Worm (Caenorhabditis elegans) whole organism, early embryonic: ENCODE measurements around the gene T28H10.1.

Experiments
- B0310.2 ChIP-seq: sonication (generic microtip); optimal IDR thresholded peaks from 2 replicates; lab custom pipeline; 2016; ENCODE audit warnings: mild to moderate bottlenecking, missing genetic modification characterization, missing compliant biosample characterization
- F13C5.2 ChIP-seq: sonication (generic microtip); optimal IDR thresholded peaks from 2 replicates; lab custom pipeline; 2017; ENCODE audit warnings: mild to moderate bottlenecking, missing genetic modification characterization, inconsistent platforms, missing compliant biosample characterization
- aly-1 ChIP-seq: sonication (generic microtip); optimal IDR thresholded peaks from 2 replicates; lab custom pipeline; 2016; ENCODE audit warnings: missing genetic modification characterization, missing compliant biosample characterization
- ama-1 ChIP-seq: fragments of 150-350 bp; optimal IDR thresholded peaks from 2 replicates; lab custom pipeline; 2014
- ceh-13 ChIP-seq: fragments of 200-800 bp; sonication (Bioruptor generic); optimal IDR thresholded peaks from 2 replicates; lab custom pipeline; 2018; ENCODE audit warnings: mild to moderate bottlenecking, missing genetic modification characterization, missing compliant biosample characterization
- ceh-36 ChIP-seq: sonication (generic microtip); optimal IDR thresholded peaks from 2 replicates; lab custom pipeline; 2016; ENCODE audit warnings: missing genetic modification characterization, inconsistent platforms, missing compliant biosample characterization
- ets-7 ChIP-seq: sonication (generic microtip); optimal IDR thresholded peaks from 2 replicates; lab custom pipeline; 2016; ENCODE audit warnings: missing genotype, missing genetic modification characterization, missing compliant biosample characterization
- flt-1 ChIP-seq: fragments of 200-800 bp; sonication (Bioruptor generic); IDR thresholded peaks from 2 replicates; pipeline ENCODE4 v1.3.6; 2022; ENCODE audit warnings: missing genetic modification characterization, missing compliant biosample characterization
- hmbx-1 ChIP-seq: sonication (generic microtip); optimal IDR thresholded peaks from 2 replicates; lab custom pipeline; 2016; ENCODE audit warnings: mild to moderate bottlenecking, missing genetic modification characterization, missing compliant biosample characterization
- hmg-4 ChIP-seq: fragments of 200-800 bp; sonication (Bioruptor generic); optimal IDR thresholded peaks from 2 replicates; lab custom pipeline; 2018; ENCODE audit warnings: mild to moderate bottlenecking, missing genetic modification characterization, missing compliant biosample characterization
- hnd-1 ChIP-seq: sonication (generic microtip); optimal IDR thresholded peaks from 2 replicates; lab custom pipeline; 2016; ENCODE audit warnings: missing genetic modification characterization, missing compliant biosample characterization
- pes-1 ChIP-seq: fragments of 200-800 bp; sonication (Bioruptor generic); IDR thresholded peaks from 2 replicates; pipeline ENCODE4 v1.3.6; 2022; ENCODE audit warnings: missing genetic modification reagents, missing genetic modification characterization, missing compliant biosample characterization
- scrt-1 ChIP-seq: fragments of 200-800 bp; sonication (Bioruptor generic); IDR thresholded peaks from 2 replicates; pipeline ENCODE4 v1.3.6; 2022; ENCODE audit warnings: missing genetic modification characterization, missing compliant biosample characterization
- sea-1 ChIP-seq: fragments of 200-800 bp; sonication (Bioruptor generic); conservative IDR thresholded peaks from 2 replicates; pipeline ENCODE4 v1.3.6; 2022; ENCODE audit warnings: missing genetic modification characterization, missing compliant biosample characterization
- tbx-11 ChIP-seq: fragments of 200-800 bp; sonication (Bioruptor generic); IDR thresholded peaks from 2 replicates; pipeline ENCODE4 v1.3.6; 2022; ENCODE audit warnings: missing genetic modification characterization, missing compliant biosample characterization
- tbx-37 ChIP-seq: fragments of 200-800 bp; sonication (Bioruptor generic); conservative IDR thresholded peaks from 2 replicates; pipeline ENCODE4 v1.3.6; 2022; ENCODE audit warnings: missing genetic modification reagents, missing genetic modification characterization, missing compliant biosample characterization
- tra-4 ChIP-seq: sonication (generic microtip); optimal IDR thresholded peaks from 2 replicates; lab custom pipeline; 2017; ENCODE audit warnings: missing genetic modification characterization, missing compliant biosample characterization

T28H10.1 gene

DNA sequence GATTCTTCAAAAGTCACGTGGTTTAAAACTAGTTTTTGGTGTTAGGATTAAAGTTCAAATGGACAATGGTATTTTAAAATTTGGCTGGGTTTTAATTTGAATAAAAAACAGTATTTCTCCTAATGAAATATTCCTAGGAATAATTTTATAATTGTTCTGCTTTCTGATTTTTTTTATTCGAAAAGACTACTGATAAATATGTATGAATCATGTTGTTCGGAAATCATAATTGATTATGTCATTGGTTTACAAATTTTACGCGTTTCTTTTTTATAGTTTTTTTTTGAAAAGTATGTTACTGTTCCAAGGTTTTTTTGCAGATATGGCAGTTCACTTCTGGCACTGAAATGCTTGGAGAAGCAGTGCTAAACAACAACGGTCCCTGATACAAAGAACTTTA lies 35.2 kb upstream of the T28H10.1 start, which contains the start of gene F28C1.3:
Gene F28C1.3, plus strand, starts transcription at position 301 of the 400 bp plus-strand sequence.
- TF ChIP-seq hmbx-1 (no peak), B0310.2 (no peak), hnd-1 (no peak)

- TF ChIP-seq ceh-13 (no peak), sea-1 (GFP tag; lab: Robert Waterston, UW) (no peak), scrt-1 (GFP tag; lab: Robert Waterston, UW) (no peak), tbx-37 (GFP tag; lab: Robert Waterston, UW) (no peak), B0310.2 (no peak), hmg-4 (no peak), aly-1 (tag; lab: Kevin White, UChicago) (no peak), pes-1 (GFP tag; lab: Robert Waterston, UW) (no peak), ceh-36 (tag; lab: Kevin White, UChicago) (no peak), tra-4 (tag; lab: Kevin White, UChicago) (no peak), flt-1 (GFP tag; lab: Robert Waterston, UW) (no peak), ets-7 (tag; lab: Kevin White, UChicago) (no peak), tbx-11 (no peak), hnd-1 (no peak)
Measured at ce11 chrV:12470324-12470723, 33.3 kb upstream of the T28H10.1 start.

- TF ChIP-seq tbx-11 (no peak), ceh-13 (no peak), ets-7 (tag; lab: Kevin White, UChicago) (no peak), tra-4 (tag; lab: Kevin White, UChicago) (no peak), B0310.2 (no peak), hmbx-1 (no peak), sea-1 (GFP tag; lab: Robert Waterston, UW) (no peak), tbx-37 (GFP tag; lab: Robert Waterston, UW) (no peak), pes-1 (GFP tag; lab: Robert Waterston, UW) (no peak)
Measured at ce11 chrV:12475360-12475759, 28.2 kb upstream of the T28H10.1 start.

DNA sequence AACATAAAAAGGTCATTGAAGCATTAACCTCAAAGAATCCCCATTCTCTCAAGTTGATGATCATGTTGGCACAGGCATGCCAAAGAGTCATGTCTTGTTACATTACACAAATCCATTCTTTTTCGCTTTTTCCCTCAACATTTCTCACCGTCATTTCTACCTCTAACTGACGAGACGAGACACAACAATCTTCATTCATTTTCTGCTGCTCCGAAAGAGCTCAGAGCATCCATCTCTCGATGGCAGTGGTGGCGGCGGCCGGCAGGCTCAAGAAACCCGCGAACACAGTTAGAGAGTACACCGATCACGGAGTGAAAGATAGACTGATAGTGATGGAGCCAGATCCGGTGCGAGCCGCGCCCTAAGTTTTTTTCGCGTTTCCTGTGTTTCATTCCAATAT lies 26.5 kb upstream of the T28H10.1 start:
- no peak for TF ChIP-seq ama-1 (lab: Kevin White, UChicago)
- TF ChIP-seq tra-4 (tag; lab: Kevin White, UChicago) = no peak
- no peak for TF ChIP-seq hmg-4
- no peak for TF ChIP-seq ceh-36 (tag; lab: Kevin White, UChicago)
- no peak for TF ChIP-seq tbx-11
- TF ChIP-seq ceh-13 = no peak
- TF ChIP-seq pes-1 (GFP tag; lab: Robert Waterston, UW) = no peak
- TF ChIP-seq ets-7 (tag; lab: Kevin White, UChicago) = no peak
- TF ChIP-seq hmbx-1 = no peak
- TF ChIP-seq flt-1 (GFP tag; lab: Robert Waterston, UW) = no peak
- no peak for TF ChIP-seq scrt-1 (GFP tag; lab: Robert Waterston, UW)
- TF ChIP-seq hnd-1 = no peak
- TF ChIP-seq tbx-37 (GFP tag; lab: Robert Waterston, UW) = no peak
- TF ChIP-seq aly-1 (tag; lab: Kevin White, UChicago) = no peak
- TF ChIP-seq F13C5.2 (tag; lab: Kevin White, UChicago) = no peak
- TF ChIP-seq sea-1 (GFP tag; lab: Robert Waterston, UW) = no peak
- TF ChIP-seq B0310.2 = no peak

- no peak for TF ChIP-seq scrt-1 (GFP tag; lab: Robert Waterston, UW)
- no peak for TF ChIP-seq ceh-36 (tag; lab: Kevin White, UChicago)
- no peak for TF ChIP-seq ceh-13
- TF ChIP-seq ama-1 (lab: Kevin White, UChicago) = no peak
- TF ChIP-seq pes-1 (GFP tag; lab: Robert Waterston, UW) = no peak
- TF ChIP-seq B0310.2 = no peak
- no peak for TF ChIP-seq hmbx-1
- no peak for TF ChIP-seq flt-1 (GFP tag; lab: Robert Waterston, UW)
- no peak for TF ChIP-seq hmg-4
- TF ChIP-seq ets-7 (tag; lab: Kevin White, UChicago) = no peak
Measured at ce11 chrV:12478111-12478510, 25.5 kb upstream of the T28H10.1 start, which contains the start of gene atn-1. TSS of gene atn-1 (plus strand) at chrV:12478411.

DNA sequence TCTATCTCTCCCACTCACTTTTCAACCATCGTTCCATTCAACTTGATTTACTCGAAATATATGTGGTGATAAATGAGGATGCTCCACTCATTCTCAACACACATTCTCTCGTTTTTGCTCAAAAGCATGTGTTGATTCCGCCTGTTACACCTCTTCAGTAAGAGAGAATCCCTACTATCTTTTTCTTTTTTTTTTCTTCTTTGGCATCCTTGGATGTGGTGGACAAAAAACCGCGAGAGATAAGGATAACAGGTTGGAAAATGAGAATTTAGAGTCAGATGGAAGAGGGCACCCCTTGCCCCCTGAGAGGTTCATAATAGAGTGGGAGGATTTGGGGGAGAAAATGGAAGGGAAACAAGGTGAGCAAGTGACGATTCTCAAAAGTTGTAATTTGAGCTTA lies 24.6 kb upstream of the T28H10.1 start:
- TF ChIP-seq aly-1 (tag; lab: Kevin White, UChicago) (no peak), tra-4 (tag; lab: Kevin White, UChicago) (no peak), scrt-1 (GFP tag; lab: Robert Waterston, UW) (no peak), F13C5.2 (tag; lab: Kevin White, UChicago) (no peak), sea-1 (GFP tag; lab: Robert Waterston, UW) (no peak), ceh-13 (no peak), flt-1 (GFP tag; lab: Robert Waterston, UW) (no peak), ama-1 (lab: Kevin White, UChicago) (no peak), hmbx-1 (no peak), ets-7 (tag; lab: Kevin White, UChicago) (no peak), hnd-1 (no peak), hmg-4 (no peak), B0310.2 (no peak), tbx-11 (no peak)

- TF ChIP-seq flt-1 (GFP tag; lab: Robert Waterston, UW) (no peak), sea-1 (GFP tag; lab: Robert Waterston, UW) (no peak), hmg-4 (no peak), ceh-13 (no peak), scrt-1 (GFP tag; lab: Robert Waterston, UW) (no peak), tbx-11 (no peak), tra-4 (tag; lab: Kevin White, UChicago) (no peak), tbx-37 (GFP tag; lab: Robert Waterston, UW) (no peak)
Measured at ce11 chrV:12484585-12484984, 19.0 kb upstream of the T28H10.1 start, which contains the start of gene srt-39. TSS of gene srt-39 (plus strand) at chrV:12484885.

DNA sequence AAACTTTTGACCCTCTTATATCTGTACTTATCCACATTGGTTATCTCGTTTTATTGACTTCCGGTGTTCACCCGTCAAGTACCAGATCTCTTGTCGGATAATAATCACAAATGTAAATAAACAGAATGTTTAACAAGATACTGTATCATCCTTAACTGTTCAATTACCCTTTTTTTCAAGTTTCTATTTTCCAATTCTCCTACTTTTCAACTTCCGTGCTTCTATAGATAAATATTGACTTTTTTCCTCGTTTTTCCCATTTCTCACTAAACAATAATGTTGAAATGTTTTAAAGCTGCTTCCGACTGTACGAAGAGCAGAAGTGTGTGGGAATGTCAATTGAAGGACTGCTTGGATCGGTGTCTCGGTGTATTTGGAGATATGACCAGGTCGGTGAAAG lies 16.7 kb upstream of the T28H10.1 start, which contains the start of gene inx-11:
Gene inx-11, plus strand, starts transcription at position 301 of the 400 bp plus-strand sequence.
- TF ChIP-seq hmbx-1 (no peak), ama-1 (lab: Kevin White, UChicago) (no peak), ceh-36 (tag; lab: Kevin White, UChicago) (no peak), tra-4 (tag; lab: Kevin White, UChicago) (no peak), F13C5.2 (tag; lab: Kevin White, UChicago) (no peak), ets-7 (tag; lab: Kevin White, UChicago) (no peak), tbx-37 (GFP tag; lab: Robert Waterston, UW) (no peak), tbx-11 (no peak), ceh-13 (no peak), sea-1 (GFP tag; lab: Robert Waterston, UW) (no peak)
